Worm (Caenorhabditis elegans): ENCODE results near the gene C52E2.2.
"Not testable (repeated sequence)": the region's sequence is repeated elsewhere in the genome, so short reads cannot be mapped to it uniquely, and the experiment has no call there.

The C52E2.2 gene

ce11 chrII:1844552-1844951 is 8.1 kb upstream of the C52E2.2 start:
- no peak for TF ChIP-seq flh-1 (GFP tag; optimal IDR thresholded peaks at IDR 0.05)
- TF ChIP-seq nhr-237 (tag; optimal IDR thresholded peaks at IDR 0.05): no peak
- no peak for TF ChIP-seq sem-2 (GFP tag; optimal IDR thresholded peaks at IDR 0.05)
- TF ChIP-seq nhr-76 (tag; optimal IDR thresholded peaks at IDR 0.05): no peak
- no peak for TF ChIP-seq lsy-2 (tag; optimal IDR thresholded peaks at IDR 0.05)
- TF ChIP-seq ztf-11 (tag; optimal IDR thresholded peaks at IDR 0.05): no peak
- no peak for TF ChIP-seq ceh-43 (GFP tag; optimal IDR thresholded peaks at IDR 0.05)
- TF ChIP-seq unc-62 (GFP tag; optimal IDR thresholded peaks at IDR 0.05): no peak
- TF ChIP-seq mls-2 (tag; optimal IDR thresholded peaks at IDR 0.05): no peak
- no peak for TF ChIP-seq snpc-4 (tag; optimal IDR thresholded peaks at IDR 0.05)
- no peak for TF ChIP-seq ceh-39 (tag; optimal IDR thresholded peaks at IDR 0.05)
- no peak for TF ChIP-seq hlh-1 (tag; optimal IDR thresholded peaks at IDR 0.05)

- no peak for TF ChIP-seq blmp-1 (tag; optimal IDR thresholded peaks at IDR 0.05)
- peak; percentile 51 for TF ChIP-seq unc-120 (tag; optimal IDR thresholded peaks at IDR 0.05; ENCODE audit: poor library complexity, severe bottlenecking)
Observed at ce11 chrII:1848109-1848508, 4.5 kb upstream of the C52E2.2 start, which contains the start of gene fbxb-97. fbxb-97 (minus strand) TSS chrII:1848161.

ce11 chrII:1850299-1850698 is 2.3 kb upstream of the C52E2.2 start, which contains the start of gene fbxb-96:
fbxb-96 (minus strand) TSS chrII:1850399.
- TF ChIP-seq mls-2 (tag; optimal IDR thresholded peaks at IDR 0.05): no peak
- TF ChIP-seq mep-1 (tag; optimal IDR thresholded peaks at IDR 0.05): no peak
- no peak for TF ChIP-seq nhr-28 (tag; optimal IDR thresholded peaks at IDR 0.05)
- TF ChIP-seq unc-120 (tag; optimal IDR thresholded peaks at IDR 0.05; ENCODE audit: poor library complexity, severe bottlenecking): no peak

- TF ChIP-seq elt-3 (tag; optimal IDR thresholded peaks at IDR 0.05): peak; percentile 85
- TF ChIP-seq hlh-1 (tag; optimal IDR thresholded peaks at IDR 0.05): no peak
- TF ChIP-seq mep-1 (tag; optimal IDR thresholded peaks at IDR 0.05): no peak
- peak; percentile 62 for TF ChIP-seq elt-1 (tag; optimal IDR thresholded peaks at IDR 0.05; ENCODE audit: borderline replicate concordance, insufficient read depth)
- TF ChIP-seq sem-2 (GFP tag; optimal IDR thresholded peaks at IDR 0.05): no peak
- TF ChIP-seq blmp-1 (tag; optimal IDR thresholded peaks at IDR 0.05): no peak
- no peak for TF ChIP-seq ztf-11 (tag; optimal IDR thresholded peaks at IDR 0.05)
- TF ChIP-seq mls-2 (tag; optimal IDR thresholded peaks at IDR 0.05): no peak
Observed at ce11 chrII:1850840-1851294, 1.7 kb upstream of the C52E2.2 start, which contains the start of gene C52E2.3. C52E2.3 (plus strand) TSS chrII:1851244.

- TF ChIP-seq ces-1 (GFP tag; optimal IDR thresholded peaks at IDR 0.05) (no peak), zip-8 (tag; optimal IDR thresholded peaks at IDR 0.05) (no peak), lin-32 (GFP tag; optimal IDR thresholded peaks at IDR 0.05) (no peak), mab-5 (tag; optimal IDR thresholded peaks at IDR 0.05) (no peak), unc-120 (tag; optimal IDR thresholded peaks at IDR 0.05; ENCODE audit: poor library complexity, severe bottlenecking) (no peak), ceh-43 (GFP tag; optimal IDR thresholded peaks at IDR 0.05) (no peak), sem-2 (GFP tag; optimal IDR thresholded peaks at IDR 0.05) (no peak), hlh-1 (tag; optimal IDR thresholded peaks at IDR 0.05) (no peak), mep-1 (tag; optimal IDR thresholded peaks at IDR 0.05) (no peak), unc-39 (tag; optimal IDR thresholded peaks at IDR 0.05) (no peak), mls-2 (tag; optimal IDR thresholded peaks at IDR 0.05) (no peak), nhr-237 (tag; optimal IDR thresholded peaks at IDR 0.05) (no peak), pha-4 (tag; optimal IDR thresholded peaks at IDR 0.05) (no peak), ceh-83 (GFP tag; optimal IDR thresholded peaks at IDR 0.05) (no peak), unc-62 (GFP tag; optimal IDR thresholded peaks at IDR 0.05) (no peak), sptf-1 (tag; optimal IDR thresholded peaks at IDR 0.05) (no peak), ztf-11 (tag; optimal IDR thresholded peaks at IDR 0.05) (no peak), tbx-8 (GFP tag; optimal IDR thresholded peaks at IDR 0.05) (no peak), nhr-12 (tag; optimal IDR thresholded peaks at IDR 0.05) (no peak)
Observed at ce11 chrII:1851716-1852115, 887 bp upstream of the C52E2.2 start.

ce11 chrII:1854094-1854493 is 1.5 kb downstream of the C52E2.2 start, which contains the start of gene fbxb-95:
fbxb-95 (plus strand) TSS chrII:1854394.
- not testable (repeated sequence) for TF ChIP-seq zip-8 (tag; optimal IDR thresholded peaks at IDR 0.05); M03D4.4 (tag; optimal IDR thresholded peaks at IDR 0.05); ceh-83 (GFP tag; optimal IDR thresholded peaks at IDR 0.05)

Measured in whole organism, mixed stage, embryonic.